Fruit fly (Drosophila melanogaster): ENCODE data around the gene CG6418.

Gene CG6418

dm6 chr3L:10858569-10858968 lies 20.3 kb downstream of the CG6418 start (continued):
- TF ChIP-seq cg (GFP tag; optimal IDR thresholded peaks at IDR 0.05) (peak; percentile 15), ssp (GFP tag; IDR thresholded peaks at IDR 0.05) (no peak), pum (GFP tag; optimal IDR thresholded peaks at IDR 0.05) (no peak), salm (tag; optimal IDR thresholded peaks at IDR 0.05) (no peak), Antp (GFP tag; optimal IDR thresholded peaks at IDR 0.05) (no peak), CG16779 (GFP tag; IDR thresholded peaks at IDR 0.05) (no peak), NC2β (GFP tag; optimal IDR thresholded peaks at IDR 0.05) (no peak), trem (tag; optimal IDR thresholded peaks at IDR 0.05) (peak; percentile 28), bigmax (GFP tag; optimal IDR thresholded peaks at IDR 0.05) (no peak), CG11085 (GFP tag; IDR thresholded peaks at IDR 0.05) (no peak), lab (GFP tag; optimal IDR thresholded peaks at IDR 0.05) (peak; percentile 8), CG7839 (tag; optimal IDR thresholded peaks at IDR 0.05) (no peak), Hmx (GFP tag; optimal IDR thresholded peaks at IDR 0.05) (no peak), Sox100B (GFP tag; optimal IDR thresholded peaks at IDR 0.05) (no peak), CG8089 (GFP tag; optimal IDR thresholded peaks at IDR 0.05) (no peak), Xrp1 (GFP tag; IDR thresholded peaks at IDR 0.05) (peak; percentile 45), ro (GFP tag; IDR thresholded peaks at IDR 0.05) (no peak), CG2199 (GFP tag; IDR thresholded peaks at IDR 0.05) (peak; percentile 47; the same call in 2 of the 3 replicates), br (optimal IDR thresholded peaks at IDR 0.05) (no peak), CG4404 (GFP tag; IDR thresholded peaks at IDR 0.05) (no peak), pita (GFP tag; optimal IDR thresholded peaks at IDR 0.05) (no peak), dm (GFP tag; optimal IDR thresholded peaks at IDR 0.05) (peak; percentile 26), CG17912 (GFP tag; optimal IDR thresholded peaks at IDR 0.05) (no peak), CG18619 (GFP tag; optimal IDR thresholded peaks at IDR 0.05) (no peak), CG16813 (GFP tag; IDR thresholded peaks at IDR 0.05; ENCODE audit: partially characterized antibody) (no peak), nau (GFP tag; optimal IDR thresholded peaks at IDR 0.05) (peak; percentile 37), Asciz (GFP tag; optimal IDR thresholded peaks at IDR 0.05) (peak; percentile 47), Hey (tag; optimal IDR thresholded peaks at IDR 0.05) (no peak), org-1 (GFP tag; optimal IDR thresholded peaks at IDR 0.05) (no peak), CG11093 (GFP tag; IDR thresholded peaks at IDR 0.05) (no peak), chn (GFP tag; optimal IDR thresholded peaks at IDR 0.05) (peak; percentile 11), CG4707 (GFP tag; optimal IDR thresholded peaks at IDR 0.05) (peak; percentile 15), Bteb2 (GFP tag; optimal IDR thresholded peaks at IDR 0.05) (no peak), kni (GFP tag; optimal IDR thresholded peaks at IDR 0.05) (peak; percentile 48), CG32772 (GFP tag; IDR thresholded peaks at IDR 0.05) (no peak), h (optimal IDR thresholded peaks at IDR 0.05) (no peak), insv (GFP tag; optimal IDR thresholded peaks at IDR 0.05) (no peak), CG12071 (GFP tag; optimal IDR thresholded peaks at IDR 0.05) (no peak), H2.0 (GFP tag; IDR thresholded peaks at IDR 0.05) (no peak), CG4820 (GFP tag; optimal IDR thresholded peaks at IDR 0.05) (no peak), ap (GFP tag; IDR thresholded peaks at IDR 0.05) (no peak), ftz-f1 (GFP tag; optimal IDR thresholded peaks at IDR 0.05) (no peak), CG11696 (GFP tag; IDR thresholded peaks at IDR 0.05) (no peak), CG12769 (tag; optimal IDR thresholded peaks at IDR 0.05) (no peak), CG30020 (tag; optimal IDR thresholded peaks at IDR 0.05) (no peak), her (GFP tag; optimal IDR thresholded peaks at IDR 0.05) (no peak), prd (optimal IDR thresholded peaks at IDR 0.05) (no peak), prd (GFP tag; IDR thresholded peaks at IDR 0.05) (no peak), Oli (tag; optimal IDR thresholded peaks at IDR 0.05) (no peak), CG2678 (tag; optimal IDR thresholded peaks at IDR 0.05) (no peak), MBD-R2 (GFP tag; IDR thresholded peaks at IDR 0.05) (no peak), CG10431 (GFP tag; optimal IDR thresholded peaks at IDR 0.05) (peak; percentile 97), sisA (GFP tag; IDR thresholded peaks at IDR 0.05) (no peak), ewg (GFP tag; optimal IDR thresholded peaks at IDR 0.05) (no peak)
